Fruit fly (Drosophila melanogaster): ENCODE data around the gene CG4045.

The CG4045 gene

dm6 chrX:2087501-2087900, 11.8 kb upstream of the CG4045 start (continued):
- TF ChIP-seq HmgD (GFP tag; optimal IDR thresholded peaks at IDR 0.05) (no peak), nerfin-1 (tag; optimal IDR thresholded peaks at IDR 0.05) (no peak), C15 (GFP tag; IDR thresholded peaks at IDR 0.05) (no peak), Sry-δ (GFP tag; optimal IDR thresholded peaks at IDR 0.05) (no peak), jumu (GFP tag; optimal IDR thresholded peaks at IDR 0.05) (peak; percentile 62), CG8478 (optimal IDR thresholded peaks at IDR 0.05) (no peak), Hr78 (GFP tag; optimal IDR thresholded peaks at IDR 0.05) (peak in 1 of 2 experiments; percentile 77), sob (GFP tag; IDR thresholded peaks at IDR 0.05) (peak; percentile 47; the same call in 1 of the 2 replicates), tgo (GFP tag; IDR thresholded peaks at IDR 0.05) (peak; percentile 37; the same call in 1 of the 3 replicates), rib (GFP tag; IDR thresholded peaks at IDR 0.05) (no peak), esg (GFP tag; conservative IDR thresholded peaks at IDR 0.05) (peak; percentile 35; the same call in 1 of the 2 replicates), CG2875 (GFP tag; optimal IDR thresholded peaks at IDR 0.05) (peak; percentile 47), vvl (GFP tag; IDR thresholded peaks at IDR 0.05) (peak; percentile 84), CoRest (tag; optimal IDR thresholded peaks at IDR 0.05) (peak; percentile 64), CG12104 (GFP tag; optimal IDR thresholded peaks at IDR 0.05) (no peak), Jarid2 (GFP tag; optimal IDR thresholded peaks at IDR 0.05) (no peak), tup (GFP tag; optimal IDR thresholded peaks at IDR 0.05) (no peak), cad (GFP tag; optimal IDR thresholded peaks at IDR 0.05) (no peak), pan (optimal IDR thresholded peaks at IDR 0.05) (no peak), pan (GFP tag; optimal IDR thresholded peaks at IDR 0.05 in 1 of 2, IDR thresholded peaks at IDR 0.05 in 1 of 2) (peak in 1 of 2 experiments; percentile 71), CG8765 (GFP tag; IDR thresholded peaks at IDR 0.05) (no peak), repo (GFP tag; optimal IDR thresholded peaks at IDR 0.05) (peak; percentile 9), CG12659 (GFP tag; optimal IDR thresholded peaks at IDR 0.05) (peak; percentile 56), ken (GFP tag; IDR thresholded peaks at IDR 0.05) (peak; percentile 82), trh (GFP tag; optimal IDR thresholded peaks at IDR 0.05) (no peak), ssp (GFP tag; IDR thresholded peaks at IDR 0.05) (peak; percentile 49), wek (GFP tag; optimal IDR thresholded peaks at IDR 0.05) (peak; percentile 55), zfh1 (GFP tag; IDR thresholded peaks at IDR 0.05) (peak; percentile 69; the same call in 2 of the 3 replicates), cato (GFP tag; optimal IDR thresholded peaks at IDR 0.05; ENCODE audit: borderline replicate concordance) (no peak), Xbp1 (GFP tag; optimal IDR thresholded peaks at IDR 0.05) (peak; percentile 60), Camta (GFP tag; optimal IDR thresholded peaks at IDR 0.05) (peak; percentile 36), gt (GFP tag; IDR thresholded peaks at IDR 0.05) (0 out of 2 replicates have a peak, but pooled peaks have one; percentile 16), CkIIα-i1 (GFP tag; IDR thresholded peaks at IDR 0.05) (no peak), br (optimal IDR thresholded peaks at IDR 0.05) (no peak), Hmr (GFP tag; optimal IDR thresholded peaks at IDR 0.05) (peak; percentile 54), CG34422 (GFP tag; IDR thresholded peaks at IDR 0.05) (no peak; the same call in 2 of the 3 replicates), CG17186 (GFP tag; optimal IDR thresholded peaks at IDR 0.05) (no peak), NFAT (GFP tag; IDR thresholded peaks at IDR 0.05) (no peak; the same call in 1 of the 2 replicates), H15 (GFP tag; IDR thresholded peaks at IDR 0.05) (0 out of 3 replicates have a peak, but pooled peaks have one; percentile 42), CG12236 (GFP tag; optimal IDR thresholded peaks at IDR 0.05) (no peak), CG9215 (GFP tag; IDR thresholded peaks at IDR 0.05) (0 out of 2 replicates have a peak, but pooled peaks have one; percentile 12), insv (GFP tag; optimal IDR thresholded peaks at IDR 0.05) (no peak), kay (GFP tag; optimal IDR thresholded peaks at IDR 0.05) (no peak), CG30431 (GFP tag; optimal IDR thresholded peaks at IDR 0.05) (peak; percentile 36), Antp (GFP tag; optimal IDR thresholded peaks at IDR 0.05) (peak; percentile 42), YL-1 (GFP tag; optimal IDR thresholded peaks at IDR 0.05) (no peak), CG10543 (GFP tag; optimal IDR thresholded peaks at IDR 0.05) (no peak), al (GFP tag; IDR thresholded peaks at IDR 0.05) (0 out of 2 replicates have a peak, but pooled peaks have one; percentile 27), CG3995 (GFP tag; optimal IDR thresholded peaks at IDR 0.05) (no peak), ERR (GFP tag; optimal IDR thresholded peaks at IDR 0.05) (no peak), Scr (GFP tag; IDR thresholded peaks at IDR 0.05; ENCODE audit: partially characterized antibody) (no peak), CG14710 (tag; optimal IDR thresholded peaks at IDR 0.05) (peak; percentile 23)

Data from whole organism, embryonic.